Fruit fly (Drosophila melanogaster) whole organism: ENCODE data around the gene Spn31A.

Experiments used
- Dll ChIP-seq: fragments of >200 bp; optimal IDR thresholded peaks from 2 replicates; lab custom pipeline; 2017
- pan ChIP-seq: fragments of >200 bp; optimal IDR thresholded peaks from 2 replicates; lab custom pipeline; 2017
- psq ChIP-seq: fragments of >200 bp; optimal IDR thresholded peaks from 2 replicates; lab custom pipeline; 2017
- usp ChIP-seq: fragments of >200 bp; optimal IDR thresholded peaks from 2 replicates; lab custom pipeline; 2017; ENCODE audit warnings: missing biosample characterization, missing genetic modification characterization, mixed read lengths

dm6 chr2L:10092289-10092688, 31.7 kb downstream of the Spn31A start, which contains the start of gene CG13133:
- no peak for TF ChIP-seq psq (lab: Kevin White, UChicago)
- no peak for TF ChIP-seq Dll (lab: Kevin White, UChicago)
- TF ChIP-seq pan = no peak
- TF ChIP-seq usp (GFP tag; lab: Kevin White, UChicago) = no peak
